Worm (Caenorhabditis elegans): ENCODE measurements around the gene F25E5.8.

DNA sequence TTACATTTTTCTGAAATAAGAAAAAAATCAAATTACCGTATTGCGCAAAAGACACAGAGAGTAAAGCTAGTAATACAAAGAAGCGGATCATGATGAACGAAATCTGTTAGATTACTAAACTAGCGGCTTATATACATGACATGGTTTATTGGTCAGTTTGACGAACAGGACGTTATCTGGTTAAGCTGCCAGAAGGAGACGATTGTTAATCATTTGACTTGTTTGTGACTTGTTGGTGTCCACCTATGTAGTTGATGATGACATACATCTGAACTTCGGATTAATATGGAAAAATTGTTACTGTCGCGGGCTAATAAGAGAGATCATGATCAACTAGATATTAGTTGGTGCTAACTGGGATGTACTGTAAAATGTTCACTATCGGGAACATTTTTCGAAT lies 35.6 kb upstream of the F25E5.8 start, which contains the start of gene cnc-9:
- TF ChIP-seq ceh-82 (tag; optimal IDR thresholded peaks at IDR 0.05): no peak
- TF ChIP-seq lir-3 (tag; optimal IDR thresholded peaks at IDR 0.05): no peak
- no peak for TF ChIP-seq ztf-11 (tag; optimal IDR thresholded peaks at IDR 0.05)
- TF ChIP-seq F44E2.7 (GFP tag; IDR thresholded peaks at IDR 0.05): no peak
- TF ChIP-seq hlh-11 (tag; optimal IDR thresholded peaks at IDR 0.05): no peak
- no peak for TF ChIP-seq F49E8.2 (tag; optimal IDR thresholded peaks at IDR 0.05; ENCODE audit: borderline replicate concordance)
- TF ChIP-seq egl-27 (tag; optimal IDR thresholded peaks at IDR 0.05): no peak
- no peak for TF ChIP-seq mep-1 (tag; optimal IDR thresholded peaks at IDR 0.05)
- TF ChIP-seq T26A8.4 (GFP tag; IDR thresholded peaks at IDR 0.05): no peak
- no peak for TF ChIP-seq ZK546.5 (tag; optimal IDR thresholded peaks at IDR 0.05)
- no peak for TF ChIP-seq lin-13 (GFP tag; optimal IDR thresholded peaks at IDR 0.05)
